Worm (Caenorhabditis elegans) whole organism, early embryonic: Measurements from ENCODE around the gene cyp-33C4.

Experiments used
- B0310.2 ChIP-seq: sonication (generic microtip); optimal IDR thresholded peaks from 2 replicates; lab custom pipeline; 2016; ENCODE audit warnings: mild to moderate bottlenecking, missing genetic modification characterization, missing compliant biosample characterization
- F13C5.2 ChIP-seq: sonication (generic microtip); optimal IDR thresholded peaks from 2 replicates; lab custom pipeline; 2017; ENCODE audit warnings: mild to moderate bottlenecking, missing genetic modification characterization, inconsistent platforms, missing compliant biosample characterization
- aly-1 ChIP-seq: sonication (generic microtip); optimal IDR thresholded peaks from 2 replicates; lab custom pipeline; 2016; ENCODE audit warnings: missing genetic modification characterization, missing compliant biosample characterization
- ama-1 ChIP-seq: fragments of 150-350 bp; optimal IDR thresholded peaks from 2 replicates; lab custom pipeline; 2014
- ceh-13 ChIP-seq: fragments of 200-800 bp; sonication (Bioruptor generic); optimal IDR thresholded peaks from 2 replicates; lab custom pipeline; 2018; ENCODE audit warnings: mild to moderate bottlenecking, missing genetic modification characterization, missing compliant biosample characterization
- ceh-36 ChIP-seq: sonication (generic microtip); optimal IDR thresholded peaks from 2 replicates; lab custom pipeline; 2016; ENCODE audit warnings: missing genetic modification characterization, inconsistent platforms, missing compliant biosample characterization
- ets-7 ChIP-seq: sonication (generic microtip); optimal IDR thresholded peaks from 2 replicates; lab custom pipeline; 2016; ENCODE audit warnings: missing genotype, missing genetic modification characterization, missing compliant biosample characterization
- flt-1 ChIP-seq: fragments of 200-800 bp; sonication (Bioruptor generic); IDR thresholded peaks from 2 replicates; pipeline ENCODE4 v1.3.6; 2022; ENCODE audit warnings: missing genetic modification characterization, missing compliant biosample characterization
- hmbx-1 ChIP-seq: sonication (generic microtip); optimal IDR thresholded peaks from 2 replicates; lab custom pipeline; 2016; ENCODE audit warnings: mild to moderate bottlenecking, missing genetic modification characterization, missing compliant biosample characterization
- hmg-4 ChIP-seq: fragments of 200-800 bp; sonication (Bioruptor generic); optimal IDR thresholded peaks from 2 replicates; lab custom pipeline; 2018; ENCODE audit warnings: mild to moderate bottlenecking, missing genetic modification characterization, missing compliant biosample characterization
- hnd-1 ChIP-seq: sonication (generic microtip); optimal IDR thresholded peaks from 2 replicates; lab custom pipeline; 2016; ENCODE audit warnings: missing genetic modification characterization, missing compliant biosample characterization
- pes-1 ChIP-seq: fragments of 200-800 bp; sonication (Bioruptor generic); IDR thresholded peaks from 2 replicates; pipeline ENCODE4 v1.3.6; 2022; ENCODE audit warnings: missing genetic modification reagents, missing genetic modification characterization, missing compliant biosample characterization
- scrt-1 ChIP-seq: fragments of 200-800 bp; sonication (Bioruptor generic); IDR thresholded peaks from 2 replicates; pipeline ENCODE4 v1.3.6; 2022; ENCODE audit warnings: missing genetic modification characterization, missing compliant biosample characterization
- sea-1 ChIP-seq: fragments of 200-800 bp; sonication (Bioruptor generic); conservative IDR thresholded peaks from 2 replicates; pipeline ENCODE4 v1.3.6; 2022; ENCODE audit warnings: missing genetic modification characterization, missing compliant biosample characterization
- tbx-11 ChIP-seq: fragments of 200-800 bp; sonication (Bioruptor generic); IDR thresholded peaks from 2 replicates; pipeline ENCODE4 v1.3.6; 2022; ENCODE audit warnings: missing genetic modification characterization, missing compliant biosample characterization
- tbx-37 ChIP-seq: fragments of 200-800 bp; sonication (Bioruptor generic); conservative IDR thresholded peaks from 2 replicates; pipeline ENCODE4 v1.3.6; 2022; ENCODE audit warnings: missing genetic modification reagents, missing genetic modification characterization, missing compliant biosample characterization
- tra-4 ChIP-seq: sonication (generic microtip); optimal IDR thresholded peaks from 2 replicates; lab custom pipeline; 2017; ENCODE audit warnings: missing genetic modification characterization, missing compliant biosample characterization

cyp-33C4 gene

ce11 chrV:2204080-2204479, 31.9 kb upstream of the cyp-33C4 start, which contains the start of gene cyp-33C12:
Gene cyp-33C12, minus strand, starts transcription at chrV:2204400.
- no peak for TF ChIP-seq flt-1 (GFP tag; lab: Robert Waterston, UW)
- TF ChIP-seq B0310.2 (tag; lab: Kevin White, UChicago): no peak
- TF ChIP-seq F13C5.2 (tag; lab: Kevin White, UChicago): no peak
- TF ChIP-seq sea-1 (GFP tag; lab: Robert Waterston, UW): no peak
- TF ChIP-seq aly-1 (tag; lab: Kevin White, UChicago): no peak
- no peak for TF ChIP-seq tbx-11 (GFP tag; lab: Robert Waterston, UW)
- no peak for TF ChIP-seq hmbx-1 (tag; lab: Kevin White, UChicago)
- no peak for TF ChIP-seq tra-4 (tag; lab: Kevin White, UChicago)

DNA sequence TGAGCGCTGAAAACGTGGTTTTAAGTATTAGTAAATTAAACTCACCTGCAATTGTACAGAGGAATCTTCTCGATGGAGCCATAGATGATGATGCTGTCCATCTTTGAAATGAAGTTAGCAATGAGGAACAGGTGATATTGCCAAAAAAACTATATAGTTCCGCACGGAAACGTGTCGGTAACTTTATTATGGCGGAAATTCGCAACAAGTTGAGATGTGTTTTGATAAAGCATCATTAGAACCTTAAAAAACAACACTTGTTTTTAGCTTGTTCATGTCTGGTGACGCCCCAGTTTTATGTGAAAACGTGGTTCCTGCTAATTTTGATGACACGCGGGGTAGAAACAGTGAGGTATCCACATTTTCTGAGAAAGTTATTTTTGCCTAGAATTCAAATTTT, 29.8 kb upstream of the cyp-33C4 start, which contains the start of gene srt-40:
Gene srt-40 (minus strand): TSS at position 101 of the 400 bp plus-strand sequence.
- TF ChIP-seq hnd-1 (tag; lab: Kevin White, UChicago): no peak
- TF ChIP-seq ceh-36 (tag; lab: Kevin White, UChicago): no peak
- TF ChIP-seq F13C5.2 (tag; lab: Kevin White, UChicago): no peak
- TF ChIP-seq pes-1 (GFP tag; lab: Robert Waterston, UW): no peak
- no peak for TF ChIP-seq ets-7 (tag; lab: Kevin White, UChicago)
- no peak for TF ChIP-seq hmbx-1 (tag; lab: Kevin White, UChicago)

- TF ChIP-seq ceh-13 (GFP tag; lab: Kevin White, UChicago) (no peak), tra-4 (tag; lab: Kevin White, UChicago) (no peak), tbx-11 (GFP tag; lab: Robert Waterston, UW) (no peak), ets-7 (tag; lab: Kevin White, UChicago) (no peak), sea-1 (GFP tag; lab: Robert Waterston, UW) (no peak)
Measured at ce11 chrV:2206801-2207200, 29.1 kb upstream of the cyp-33C4 start, which contains the start of gene svh-11. Gene svh-11, plus strand, starts transcription at chrV:2207101.

DNA sequence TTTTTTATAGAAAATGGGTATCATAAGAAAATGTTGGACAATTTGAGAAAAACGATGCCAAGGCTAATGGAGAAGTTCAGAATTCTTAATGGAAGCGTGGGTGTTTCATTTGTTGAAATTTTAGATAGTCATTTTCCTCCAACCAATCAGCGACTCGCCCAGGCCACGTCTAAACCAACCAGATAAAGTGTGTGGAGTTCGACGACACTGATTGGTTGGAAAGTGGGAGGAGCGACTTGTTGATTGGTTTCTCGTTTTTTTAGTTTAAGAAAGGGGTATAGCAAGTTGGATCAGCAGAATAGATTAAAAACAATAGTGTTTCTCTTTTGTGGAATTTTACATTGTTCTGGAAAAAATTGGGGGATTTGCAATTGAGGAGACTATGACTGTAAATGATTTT, 28.4 kb upstream of the cyp-33C4 start:
- TF ChIP-seq pes-1 (GFP tag; lab: Robert Waterston, UW): no peak
- TF ChIP-seq sea-1 (GFP tag; lab: Robert Waterston, UW): no peak
- no peak for TF ChIP-seq tbx-37 (GFP tag; lab: Robert Waterston, UW)
- TF ChIP-seq scrt-1: no peak
- TF ChIP-seq ceh-36 (tag; lab: Kevin White, UChicago): no peak
- no peak for TF ChIP-seq tbx-11 (GFP tag; lab: Robert Waterston, UW)
- TF ChIP-seq hmbx-1 (tag; lab: Kevin White, UChicago): no peak
- no peak for TF ChIP-seq flt-1 (GFP tag; lab: Robert Waterston, UW)
- TF ChIP-seq F13C5.2 (tag; lab: Kevin White, UChicago): no peak
- TF ChIP-seq B0310.2 (tag; lab: Kevin White, UChicago): no peak
- no peak for TF ChIP-seq tra-4 (tag; lab: Kevin White, UChicago)

DNA sequence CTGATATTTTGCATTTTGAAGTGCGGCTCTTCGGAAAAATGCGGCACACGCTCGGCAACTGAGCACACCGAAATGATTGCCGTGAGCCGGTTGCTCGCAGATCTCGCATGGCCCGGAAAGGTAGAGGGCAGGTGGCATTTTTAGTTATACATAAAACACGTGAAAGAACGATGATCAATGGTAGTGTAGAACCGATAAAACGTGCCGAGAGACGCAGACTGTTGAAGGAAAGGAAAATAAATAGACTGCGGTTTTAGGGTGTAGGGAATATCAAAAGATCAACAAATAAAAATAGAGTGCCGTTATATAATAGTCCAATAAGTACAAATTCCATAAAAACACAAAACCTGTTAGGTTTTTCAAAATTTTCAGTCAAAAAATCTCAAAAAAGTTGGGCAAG, 24.0 kb upstream of the cyp-33C4 start, which contains the start of gene nhr-133:
Gene nhr-133 (minus strand): TSS at position 183 of the 400 bp plus-strand sequence.
- TF ChIP-seq tbx-37 (GFP tag; lab: Robert Waterston, UW) (no peak), ceh-13 (GFP tag; lab: Kevin White, UChicago) (no peak), B0310.2 (tag; lab: Kevin White, UChicago) (no peak), sea-1 (GFP tag; lab: Robert Waterston, UW) (no peak), F13C5.2 (tag; lab: Kevin White, UChicago) (no peak), ets-7 (tag; lab: Kevin White, UChicago) (no peak), hmbx-1 (tag; lab: Kevin White, UChicago) (no peak), hmg-4 (no peak), hnd-1 (tag; lab: Kevin White, UChicago) (no peak), tbx-11 (GFP tag; lab: Robert Waterston, UW) (no peak), ceh-36 (tag; lab: Kevin White, UChicago) (no peak), scrt-1 (no peak), aly-1 (tag; lab: Kevin White, UChicago) (no peak)

DNA sequence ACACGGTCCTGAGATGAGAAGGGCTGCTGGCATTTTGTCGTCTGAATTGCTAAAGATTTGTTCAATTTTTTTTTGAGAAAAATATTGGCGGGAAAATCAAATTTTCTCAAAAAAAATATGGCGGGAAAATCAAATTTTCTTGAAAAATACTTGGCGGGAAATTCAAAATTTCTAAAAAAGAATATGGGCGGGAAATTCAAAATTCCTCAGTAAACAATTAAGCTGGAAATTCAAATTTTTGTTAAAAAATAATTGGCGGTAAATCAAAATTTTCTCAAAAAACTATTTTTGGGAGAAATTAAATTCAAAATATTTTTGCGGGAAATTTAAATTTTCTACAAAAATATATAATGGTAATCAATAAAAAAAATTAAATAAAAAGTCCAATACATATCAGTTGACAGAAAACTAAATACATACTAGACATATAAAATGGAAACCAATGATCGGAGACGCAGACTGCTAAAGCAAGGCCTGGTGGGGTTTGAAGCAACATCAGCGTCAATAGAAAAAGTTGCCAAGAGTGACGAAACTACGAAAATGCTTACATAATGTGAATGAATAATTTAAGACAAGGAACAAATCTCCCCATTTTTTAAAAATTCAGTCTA, 21.4 kb upstream of the cyp-33C4 start, which contains the start of gene nhr-184:
Gene nhr-184 (minus strand): TSS at position 51 of the 611 bp plus-strand sequence.
- TF ChIP-seq B0310.2 (tag; lab: Kevin White, UChicago): no peak
- no peak for TF ChIP-seq sea-1 (GFP tag; lab: Robert Waterston, UW)
- no peak for TF ChIP-seq tbx-11 (GFP tag; lab: Robert Waterston, UW)
- no peak for TF ChIP-seq flt-1 (GFP tag; lab: Robert Waterston, UW)
- TF ChIP-seq scrt-1: no peak
- no peak for TF ChIP-seq hmg-4
- no peak for TF ChIP-seq hmbx-1 (tag; lab: Kevin White, UChicago)
- no peak for TF ChIP-seq F13C5.2 (tag; lab: Kevin White, UChicago)
- TF ChIP-seq pes-1 (GFP tag; lab: Robert Waterston, UW): no peak
- no peak for TF ChIP-seq ceh-36 (tag; lab: Kevin White, UChicago)
- TF ChIP-seq ets-7 (tag; lab: Kevin White, UChicago): no peak
- TF ChIP-seq ama-1 (lab: Kevin White, UChicago): no peak
- TF ChIP-seq aly-1 (tag; lab: Kevin White, UChicago): no peak
- TF ChIP-seq tra-4 (tag; lab: Kevin White, UChicago): no peak

DNA sequence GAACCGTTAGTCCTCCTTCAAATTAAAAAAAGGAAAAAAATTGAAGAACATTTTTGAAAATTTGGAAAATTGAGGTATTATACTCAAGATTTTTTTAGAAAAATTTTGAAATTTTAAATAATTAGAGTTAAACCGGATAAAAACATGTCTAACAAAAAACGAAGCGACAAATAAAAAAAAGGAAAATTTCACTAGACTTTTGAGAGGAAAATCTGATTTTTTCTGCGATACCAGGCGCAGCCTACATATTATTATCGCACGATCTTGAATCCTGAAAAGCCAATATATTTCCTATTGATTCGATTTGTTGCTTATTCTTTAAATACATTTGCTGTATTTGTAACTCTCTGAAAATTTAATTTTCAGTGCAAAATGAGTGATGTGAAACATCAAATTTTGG, 20.6 kb upstream of the cyp-33C4 start, which contains the start of gene nstp-8:
Gene nstp-8 (plus strand): TSS at position 301 of the 400 bp plus-strand sequence.
- TF ChIP-seq ceh-36 (tag; lab: Kevin White, UChicago) (no peak), aly-1 (tag; lab: Kevin White, UChicago) (no peak), hmg-4 (no peak), F13C5.2 (tag; lab: Kevin White, UChicago) (no peak), tra-4 (tag; lab: Kevin White, UChicago) (no peak), hnd-1 (tag; lab: Kevin White, UChicago) (no peak), tbx-11 (GFP tag; lab: Robert Waterston, UW) (no peak), scrt-1 (no peak)
